Worm (Caenorhabditis elegans): ENCODE measurements around the gene Y14H12A.2.
A peak's percentile ranks its signal among the peaks of the same experiment; 100 is the strongest.

The Y14H12A.2 gene

DNA sequence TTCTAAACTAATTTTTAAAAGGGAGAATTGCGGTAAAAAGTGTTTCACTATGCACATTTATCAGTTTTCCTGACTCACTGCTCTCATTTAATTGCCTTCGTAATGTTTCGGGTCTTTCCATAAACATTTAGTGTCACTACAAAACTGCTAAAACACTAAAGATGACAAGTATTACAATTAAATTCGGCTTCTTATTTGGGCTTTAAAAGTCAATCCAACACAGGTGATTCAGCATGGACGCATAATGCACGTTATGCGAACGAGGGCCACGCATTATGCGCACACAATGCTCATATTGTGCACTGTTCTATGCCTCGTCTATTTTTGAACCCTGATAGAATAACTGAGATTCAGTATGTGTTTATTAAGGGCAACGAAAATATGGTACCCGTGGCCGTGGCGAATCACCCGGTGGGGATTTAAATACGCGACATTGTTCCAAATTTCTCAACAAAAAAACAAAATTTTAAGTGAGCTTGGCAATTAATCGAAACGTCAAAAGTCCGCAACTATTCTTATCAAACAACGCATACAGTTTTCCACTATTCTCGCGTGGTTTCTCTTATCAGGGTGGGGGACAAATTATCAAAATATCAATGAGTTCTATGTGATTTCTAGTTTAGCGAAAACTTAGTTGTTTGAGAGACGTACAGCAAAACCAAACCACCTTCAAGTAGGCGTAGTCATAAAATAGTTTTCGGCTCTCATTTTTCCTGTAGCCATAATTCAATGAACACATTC is at the start of gene Y14H12A.2:
Y14H12A.2 (minus strand) TSS at position 51 of the 741 bp plus-strand sequence.
- TF ChIP-seq nhr-77 (tag; optimal IDR thresholded peaks at IDR 0.05) (no peak), elt-2 (tag; optimal IDR thresholded peaks at IDR 0.05) (peak; percentile 88)

ce11 chrII:4038541-4038940 is 49.1 kb upstream of the Y14H12A.2 start, which contains the start of gene pqn-48:
Gene pqn-48, plus strand, starts transcription at chrII:4038884.
- TF ChIP-seq nhr-20 (tag; optimal IDR thresholded peaks at IDR 0.05) (no peak), rnt-1 (tag; optimal IDR thresholded peaks at IDR 0.05) (peak; percentile 52), lin-14 (GFP tag; optimal IDR thresholded peaks at IDR 0.05) (peak; percentile 45), tbx-2 (tag; optimal IDR thresholded peaks at IDR 0.05) (no peak), lir-3 (tag; optimal IDR thresholded peaks at IDR 0.05; ENCODE audit: poor library complexity) (no peak), dsc-1 (tag; optimal IDR thresholded peaks at IDR 0.05) (peak; percentile 31), nhr-19 (GFP tag; conservative IDR thresholded peaks at IDR 0.05) (0 out of 2 replicates have a peak, but pooled peaks have one; percentile 10), nhr-71 (tag; optimal IDR thresholded peaks at IDR 0.05) (peak; percentile 13), efl-1 (optimal IDR thresholded peaks at IDR 0.05) (peak in 1 of 2 experiments; percentile 10), efl-1 (GFP tag; optimal IDR thresholded peaks at IDR 0.05 in 1 of 2) (peak in 1 of 2 experiments; percentile 41), snu-23 (GFP tag; optimal IDR thresholded peaks at IDR 0.05) (no peak), lsy-2 (tag; optimal IDR thresholded peaks at IDR 0.05) (peak in 1 of 2 experiments; percentile 27), nhr-11 (tag; optimal IDR thresholded peaks at IDR 0.05) (no peak)

ce11 chrII:4032293-4032692 is 42.8 kb upstream of the Y14H12A.2 start, which contains the start of gene K07D4.4:
Gene K07D4.4, minus strand, starts transcription at chrII:4032393.
- TF ChIP-seq ceh-8 (GFP tag; optimal IDR thresholded peaks at IDR 0.05) = no peak
- no peak for TF ChIP-seq lin-35 (GFP tag; optimal IDR thresholded peaks at IDR 0.05)
- no peak for TF ChIP-seq sox-4 (tag; optimal IDR thresholded peaks at IDR 0.05)
- TF ChIP-seq efl-3 (GFP tag; optimal IDR thresholded peaks at IDR 0.05) = no peak
- TF ChIP-seq C34B4.2 (tag; optimal IDR thresholded peaks at IDR 0.05) = no peak
- TF ChIP-seq snu-23 (GFP tag; optimal IDR thresholded peaks at IDR 0.05) = no peak
- TF ChIP-seq rnt-1 (tag; optimal IDR thresholded peaks at IDR 0.05) = no peak
- no peak for TF ChIP-seq ets-5 (GFP tag; IDR thresholded peaks at IDR 0.05)

- TF ChIP-seq ztf-11 (tag; optimal IDR thresholded peaks at IDR 0.05) (no peak), F16B12.6 (tag; optimal IDR thresholded peaks at IDR 0.05) (no peak), pax-3 (tag; optimal IDR thresholded peaks at IDR 0.05) (no peak), nhr-12 (tag; optimal IDR thresholded peaks at IDR 0.05) (no peak), tlp-1 (tag; optimal IDR thresholded peaks at IDR 0.05) (no peak), efl-1 (optimal IDR thresholded peaks at IDR 0.05) (no peak), efl-1 (GFP tag; optimal IDR thresholded peaks at IDR 0.05 in 1 of 2) (no peak), unc-98 (GFP tag; IDR thresholded peaks at IDR 0.05) (no peak), mdl-1 (tag; optimal IDR thresholded peaks at IDR 0.05) (no peak), efl-3 (GFP tag; optimal IDR thresholded peaks at IDR 0.05) (no peak), unc-62 (GFP tag; optimal IDR thresholded peaks at IDR 0.05) (no peak), ceh-8 (GFP tag; optimal IDR thresholded peaks at IDR 0.05) (no peak), nhr-47 (tag; optimal IDR thresholded peaks at IDR 0.05) (no peak), ztf-4 (tag; optimal IDR thresholded peaks at IDR 0.05) (no peak), xbp-1 (tag; optimal IDR thresholded peaks at IDR 0.05) (no peak), alr-1 (tag; optimal IDR thresholded peaks at IDR 0.05; ENCODE audit: borderline replicate concordance) (no peak), nhr-90 (tag; optimal IDR thresholded peaks at IDR 0.05; ENCODE audit: poor library complexity) (no peak), ets-5 (GFP tag; IDR thresholded peaks at IDR 0.05) (no peak), C04F5.9 (tag; optimal IDR thresholded peaks at IDR 0.05) (no peak)
These were observed 38.8 kb upstream of the Y14H12A.2 start, which contains the start of gene K07D4.9 for ce11 chrII:4028276-4028675. Gene K07D4.9, plus strand, starts transcription at chrII:4028576.
